Worm (Caenorhabditis elegans) whole organism, midembryonic: ENCODE measurements around the gene cdc-25.2.

Experiments used
- T22C8.4 ChIP-seq: fragments of 200-800 bp; sonication (Bioruptor generic); IDR thresholded peaks from 2 replicates; pipeline ENCODE4 v1.3.6; 2022; ENCODE audit warnings: missing genetic modification characterization, missing compliant biosample characterization
- klf-2 ChIP-seq: fragments of 200-800 bp; sonication (Bioruptor generic); conservative IDR thresholded peaks from 2 replicates; pipeline ENCODE4 v1.3.6; 2022; ENCODE audit warnings: missing genetic modification reagents, missing genetic modification characterization, missing compliant biosample characterization
- med-1 ChIP-seq: sonication (generic microtip); optimal IDR thresholded peaks from 2 replicates; lab custom pipeline; 2017; ENCODE audit warnings: missing genetic modification characterization, mild to moderate bottlenecking, missing compliant biosample characterization, antibody characterized with exemption, missing genetic modification reagents; ENCODE audit not compliant: insufficient read depth
- tab-1 ChIP-seq: fragments of 200-800 bp; sonication (Bioruptor generic); IDR thresholded peaks from 2 replicates; pipeline ENCODE4 v1.3.6; 2022; ENCODE audit warnings: missing genetic modification characterization, missing compliant biosample characterization
- ztf-23 ChIP-seq: fragments of 200-800 bp; sonication (Bioruptor generic); IDR thresholded peaks from 2 replicates; pipeline ENCODE4 v1.3.6; 2022; ENCODE audit warnings: missing genetic modification reagents, missing genetic modification characterization, missing compliant biosample characterization

DNA sequence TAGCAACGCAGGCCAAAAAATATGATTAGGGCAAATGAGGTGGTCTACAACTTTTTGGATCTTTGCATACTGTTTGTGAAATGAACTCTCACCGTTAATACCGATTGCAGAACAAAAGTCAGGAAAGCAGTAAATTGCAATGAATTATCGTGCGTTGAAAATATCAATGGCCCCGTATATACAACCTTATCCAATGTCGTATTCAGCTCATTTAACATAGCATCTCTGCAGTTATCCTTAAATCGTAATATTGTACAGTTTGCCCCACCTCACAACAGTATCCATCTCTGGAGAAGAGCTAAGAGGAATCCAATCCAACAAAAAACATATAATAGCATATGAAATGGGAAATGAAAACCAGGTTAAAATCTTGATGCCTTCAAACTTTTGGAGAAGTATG is 34.4 kb upstream of the cdc-25.2 start:
- TF ChIP-seq ztf-23 = no peak
- no peak for TF ChIP-seq med-1
- no peak for TF ChIP-seq klf-2
- TF ChIP-seq tab-1 = no peak
- TF ChIP-seq T22C8.4 (GFP tag; lab: Robert Waterston, UW) = no peak
